Worm (Caenorhabditis elegans): ENCODE data around the gene C44B7.11.
"Not testable (repeated sequence)": the region's sequence is repeated elsewhere in the genome, so short reads cannot be mapped to it uniquely, and the experiment has no call there.

DNA sequence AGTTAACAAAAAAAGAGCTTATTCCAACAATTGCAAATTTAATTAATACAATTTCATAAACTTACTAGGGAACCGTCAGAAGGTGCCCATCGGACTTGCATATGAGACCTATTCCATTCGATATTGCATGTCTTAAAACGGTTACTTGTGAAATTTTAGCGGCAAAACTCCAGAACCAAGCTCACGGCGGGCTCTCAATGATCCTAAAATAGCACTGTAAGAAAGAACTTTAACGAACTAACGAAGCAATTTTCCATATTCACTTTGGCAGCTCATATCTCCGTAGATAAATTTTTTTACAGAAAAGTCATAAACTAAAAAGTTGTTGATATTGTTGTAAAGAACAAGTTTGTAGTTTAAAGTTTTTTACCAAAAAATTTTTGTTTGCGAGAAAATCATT is 10.3 kb upstream of the C44B7.11 start, which contains the start of gene B0252.3:
- not testable (repeated sequence) for TF ChIP-seq snpc-4 (GFP tag; optimal IDR thresholded peaks at IDR 0.05); snpc-4 (tag; optimal IDR thresholded peaks at IDR 0.05); ama-1 (optimal IDR thresholded peaks at IDR 0.05); ama-1 (GFP tag; optimal IDR thresholded peaks at IDR 0.05); hlh-26 (GFP tag; conservative IDR thresholded peaks at IDR 0.05); C06A6.2 (GFP tag; conservative IDR thresholded peaks at IDR 0.05); madf-8 (GFP tag; conservative IDR thresholded peaks at IDR 0.05); lin-40 (tag; optimal IDR thresholded peaks at IDR 0.05); D2030.7 (GFP tag; IDR thresholded peaks at IDR 0.05); somi-1 (GFP tag; optimal IDR thresholded peaks at IDR 0.05); F39B2.1 (GFP tag; IDR thresholded peaks at IDR 0.05); pha-4 (tag; optimal IDR thresholded peaks at IDR 0.05); nhr-27 (tag; optimal IDR thresholded peaks at IDR 0.05); madf-10 (tag; optimal IDR thresholded peaks at IDR 0.05)
